Fruit fly (Drosophila melanogaster) whole organism, embryonic: ENCODE results near the gene PPP4R2r.
A peak's percentile ranks its signal among the peaks of the same experiment; 100 is the strongest.

Experiments
- Aef1 ChIP-seq: fragments of 200-800 bp; sonication (Bioruptor generic); IDR thresholded peaks from 3 replicates; pipeline ENCODE4 v1.3.6; 2022; ENCODE audit warnings: missing biosample characterization, missing genetic modification characterization
- Antp ChIP-seq: fragments of 200-800 bp; sonication (Bioruptor generic); optimal IDR thresholded peaks from 3 replicates; lab custom pipeline; 2016; ENCODE audit warnings: missing biosample characterization, missing genetic modification characterization
- Atf-2 ChIP-seq: fragments of 200-800 bp; sonication (Bioruptor generic); optimal IDR thresholded peaks from 2 replicates; lab custom pipeline; 2016; ENCODE audit warnings: missing biosample characterization, missing genetic modification characterization
- Atf6 ChIP-seq: fragments of 200-800 bp; sonication (Bioruptor generic); IDR thresholded peaks from 2 replicates; pipeline ENCODE4 v1.3.6; 2022; ENCODE audit warnings: missing biosample characterization, missing genetic modification characterization
- CG10267 ChIP-seq: fragments of 200-800 bp; sonication (Bioruptor generic); optimal IDR thresholded peaks from 2 replicates; lab custom pipeline; 2018; ENCODE audit warnings: missing biosample characterization, mild to moderate bottlenecking, missing genetic modification characterization, moderate library complexity
- CG10543 ChIP-seq: fragments of 200-800 bp; sonication (Bioruptor generic); optimal IDR thresholded peaks from 3 replicates; lab custom pipeline; 2017; ENCODE audit warnings: missing biosample characterization, mild to moderate bottlenecking, missing genetic modification characterization, moderate library complexity
- CG13894 ChIP-seq: fragments of 200-800 bp; sonication (Bioruptor generic); optimal IDR thresholded peaks from 3 replicates; lab custom pipeline; 2018; ENCODE audit warnings: missing biosample characterization, mild to moderate bottlenecking, missing genetic modification characterization, moderate library complexity
- CG15011 ChIP-seq: fragments of 200-800 bp; sonication (Bioruptor generic); optimal IDR thresholded peaks from 3 replicates; lab custom pipeline; 2018; ENCODE audit warnings: missing biosample characterization, mild to moderate bottlenecking, missing genetic modification characterization
- CG15514 ChIP-seq: fragments of 200-800 bp; sonication (Bioruptor generic); optimal IDR thresholded peaks from 3 replicates; lab custom pipeline; 2017; ENCODE audit warnings: missing biosample characterization, missing genetic modification characterization, mild to moderate bottlenecking, moderate library complexity, missing genetic modification reagents
- CG17385 ChIP-seq: fragments of 200-800 bp; sonication (Bioruptor generic); optimal IDR thresholded peaks from 3 replicates; lab custom pipeline; 2018; ENCODE audit warnings: missing biosample characterization, mild to moderate bottlenecking, missing genetic modification characterization
- CG2678 ChIP-seq: fragments of 200-800 bp; sonication (Bioruptor generic); optimal IDR thresholded peaks from 3 replicates; lab custom pipeline; 2019; ENCODE audit warnings: missing biosample characterization, mild to moderate bottlenecking, missing genetic modification characterization, moderate library complexity
- CG31441 ChIP-seq: fragments of 200-800 bp; sonication (Bioruptor generic); IDR thresholded peaks from 2 replicates; pipeline ENCODE4 v1.3.6; 2022; ENCODE audit warnings: missing biosample characterization, missing genetic modification characterization
- CG3163 ChIP-seq: fragments of 200-800 bp; sonication (Bioruptor generic); optimal IDR thresholded peaks from 3 replicates; lab custom pipeline; 2016; ENCODE audit warnings: missing biosample characterization, missing genetic modification characterization
- CG3995 ChIP-seq: fragments of 200-800 bp; sonication (Bioruptor generic); optimal IDR thresholded peaks from 3 replicates; lab custom pipeline; 2016; ENCODE audit warnings: missing biosample characterization, missing genetic modification characterization
- CG8089 ChIP-seq: fragments of 200-800 bp; sonication (Bioruptor generic); optimal IDR thresholded peaks from 3 replicates; lab custom pipeline; 2016; ENCODE audit warnings: missing biosample characterization, missing genetic modification characterization
- CG9609 ChIP-seq: fragments of 200-800 bp; sonication (Bioruptor generic); optimal IDR thresholded peaks from 3 replicates; lab custom pipeline; 2016; ENCODE audit warnings: missing biosample characterization, missing genetic modification characterization
- Dek ChIP-seq: fragments of 200-800 bp; sonication (Bioruptor generic); optimal IDR thresholded peaks from 3 replicates; lab custom pipeline; 2019; ENCODE audit warnings: missing biosample characterization, mild to moderate bottlenecking, missing genetic modification characterization, moderate library complexity
- E2f1 ChIP-seq: fragments of 200-800 bp; sonication (Bioruptor generic); IDR thresholded peaks from 2 replicates; pipeline ENCODE4 v1.3.6; 2022; ENCODE audit warnings: missing biosample characterization, missing genetic modification characterization
- E2f2 ChIP-seq: fragments of 200-800 bp; sonication (Bioruptor generic); IDR thresholded peaks from 2 replicates; pipeline ENCODE4 v1.3.6; 2022; ENCODE audit warnings: missing biosample characterization, missing genetic modification characterization
- Fer1 ChIP-seq: fragments of 200-800 bp; sonication (Bioruptor generic); optimal IDR thresholded peaks from 2 replicates; lab custom pipeline; 2017; ENCODE audit warnings: missing biosample characterization, mild to moderate bottlenecking, missing genetic modification characterization
- Fer3 ChIP-seq: fragments of 200-800 bp; sonication (Bioruptor generic); optimal IDR thresholded peaks from 2 replicates; lab custom pipeline; 2018; ENCODE audit warnings: missing biosample characterization, mild to moderate bottlenecking, missing genetic modification characterization, moderate library complexity
- GATAe ChIP-seq: fragments of 200-800 bp; sonication (Bioruptor generic); conservative IDR thresholded peaks from 2 replicates; pipeline ENCODE4 v1.3.6; 2022; ENCODE audit warnings: missing biosample characterization, missing genetic modification characterization
- Meics ChIP-seq: fragments of 200-800 bp; sonication (Bioruptor generic); optimal IDR thresholded peaks from 2 replicates; lab custom pipeline; 2017; ENCODE audit warnings: missing biosample characterization, mild to moderate bottlenecking, missing genetic modification characterization
- NFAT ChIP-seq: fragments of 200-800 bp; sonication (Bioruptor generic); IDR thresholded peaks from 2 replicates; pipeline ENCODE4 v1.3.6; 2022; ENCODE audit warnings: missing biosample characterization, missing genetic modification characterization
- PHDP ChIP-seq: fragments of 200-800 bp; sonication (Bioruptor generic); optimal IDR thresholded peaks from 3 replicates; lab custom pipeline; 2018; ENCODE audit warnings: missing biosample characterization, mild to moderate bottlenecking, missing genetic modification characterization, moderate library complexity
- Sox102F ChIP-seq: fragments of 200-800 bp; sonication (Bioruptor generic); optimal IDR thresholded peaks from 2 replicates; lab custom pipeline; 2018; ENCODE audit warnings: missing biosample characterization, mild to moderate bottlenecking, missing genetic modification characterization, moderate library complexity
- YL-1 ChIP-seq: fragments of 200-800 bp; sonication (Bioruptor generic); optimal IDR thresholded peaks from 3 replicates; lab custom pipeline; 2017; ENCODE audit warnings: missing biosample characterization, mild to moderate bottlenecking, missing genetic modification characterization
- bab2 ChIP-seq: fragments of 200-800 bp; sonication (Bioruptor generic); optimal IDR thresholded peaks from 2 replicates; lab custom pipeline; 2016; ENCODE audit warnings: missing biosample characterization, missing genetic modification characterization
- chif ChIP-seq, 2 experiments: fragments of 200-800 bp; sonication (Bioruptor generic); optimal IDR thresholded peaks; 3 replicates each; lab custom pipeline; 2016; ENCODE audit warnings: missing biosample characterization in 2 of 2, missing genetic modification characterization in 2 of 2
- croc ChIP-seq: fragments of 200-800 bp; sonication (Bioruptor generic); conservative IDR thresholded peaks from 3 replicates; pipeline ENCODE4 v1.3.6; 2022; ENCODE audit warnings: missing biosample characterization, missing genetic modification characterization
- danr ChIP-seq: fragments of 200-800 bp; sonication (Bioruptor generic); IDR thresholded peaks from 2 replicates; pipeline ENCODE4 v1.3.6; 2022; ENCODE audit warnings: missing biosample characterization, missing genetic modification characterization
- fd3F ChIP-seq: fragments of 200-800 bp; sonication (Bioruptor generic); optimal IDR thresholded peaks from 2 replicates; lab custom pipeline; 2018; ENCODE audit warnings: missing biosample characterization, mild to moderate bottlenecking, missing genetic modification characterization, moderate library complexity
- grn ChIP-seq: fragments of 200-800 bp; sonication (Bioruptor generic); optimal IDR thresholded peaks from 3 replicates; lab custom pipeline; 2017; ENCODE audit warnings: missing biosample characterization, missing genetic modification characterization
- jigr1 ChIP-seq: fragments of 200-800 bp; sonication (Bioruptor generic); IDR thresholded peaks from 3 replicates; pipeline ENCODE4 v1.3.6; 2022; ENCODE audit warnings: missing biosample characterization, missing genetic modification characterization
- lab ChIP-seq: fragments of 200-800 bp; sonication (Bioruptor generic); optimal IDR thresholded peaks from 3 replicates; lab custom pipeline; 2017; ENCODE audit warnings: missing biosample characterization, missing genetic modification characterization, mild to moderate bottlenecking, moderate library complexity, missing genetic modification reagents
- lmd ChIP-seq: fragments of 200-800 bp; sonication (Bioruptor generic); IDR thresholded peaks from 2 replicates; pipeline ENCODE4 v1.3.6; 2022; ENCODE audit warnings: missing biosample characterization, missing genetic modification characterization
- nmo ChIP-seq: fragments of 200-800 bp; sonication (Bioruptor generic); optimal IDR thresholded peaks from 2 replicates; lab custom pipeline; 2018; ENCODE audit warnings: missing biosample characterization, mild to moderate bottlenecking, missing genetic modification characterization, moderate library complexity
- onecut ChIP-seq: fragments of 200-800 bp; sonication (Bioruptor generic); IDR thresholded peaks from 2 replicates; pipeline ENCODE4 v1.3.6; 2022; ENCODE audit warnings: missing biosample characterization, missing genetic modification characterization
- prd ChIP-seq, 3 experiments: fragments of >200 bp in 2 of 3; fragments of 200-800 bp in 1 of 3; sonication (Bioruptor generic) in 1 of 3; optimal IDR thresholded peaks in 2 of 3; IDR thresholded peaks in 1 of 3; 2 replicates in 2 of 3; 3 replicates in 1 of 3; pipeline versions ENCODE4 v1.3.6 to Lab custom; 2017 to 2022; ENCODE audit warnings: missing biosample characterization in 1 of 3, missing genetic modification characterization in 1 of 3
- ro ChIP-seq: fragments of 200-800 bp; sonication (Bioruptor generic); IDR thresholded peaks from 2 replicates; pipeline ENCODE4 v1.3.6; 2022; ENCODE audit warnings: missing biosample characterization, missing genetic modification characterization

PPP4R2r gene

DNA sequence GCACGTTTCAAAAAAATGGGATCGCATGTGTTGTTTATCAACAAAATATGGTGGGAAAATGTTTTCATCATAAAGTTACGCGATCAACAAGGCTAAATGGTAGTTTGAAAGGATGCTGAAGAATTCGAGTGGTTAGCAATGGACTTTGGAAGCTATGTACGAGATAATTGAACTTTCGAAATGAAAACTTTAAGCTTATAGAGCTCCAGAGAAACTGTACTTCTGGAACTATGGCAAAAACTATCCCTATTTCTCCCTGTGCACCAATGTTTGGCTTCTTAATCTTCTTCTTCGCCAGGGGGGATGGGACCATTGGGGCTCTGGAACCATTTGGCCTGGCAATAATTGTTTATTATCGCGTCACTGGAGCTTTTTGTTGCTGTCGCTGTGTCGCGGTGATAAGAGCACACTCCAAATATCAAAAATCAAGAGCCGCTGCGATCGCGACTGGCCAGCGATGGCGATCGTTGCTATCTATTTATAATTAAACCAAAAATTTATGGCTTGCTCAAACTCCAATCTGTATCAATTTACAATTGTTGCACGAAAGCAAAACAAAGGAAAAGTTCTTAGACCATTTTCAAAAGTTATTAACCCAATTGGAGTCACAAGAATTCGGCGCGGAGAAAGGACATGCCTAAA lies 9.4 kb downstream of the PPP4R2r start (continued):
- peak; percentile 11 for TF ChIP-seq CG9609
- TF ChIP-seq CG31441 (GFP tag; lab: Robert Waterston, UW) = 0 out of 2 replicates have a peak, but pooled peaks have one; percentile 16
- TF ChIP-seq nmo (GFP tag; lab: Kevin White, UChicago) = peak; percentile 11
- peak; percentile 40; the same call in 1 of the 3 replicates for TF ChIP-seq Aef1 (GFP tag; lab: Robert Waterston, UW)
- peak; percentile 71 for TF ChIP-seq Fer1 (GFP tag; lab: Kevin White, UChicago)
- TF ChIP-seq CG8089 (GFP tag; lab: Kevin White, UChicago) = no peak
- peak; percentile 36 for TF ChIP-seq fd3F (GFP tag; lab: Kevin White, UChicago)
- TF ChIP-seq grn = peak; percentile 72
- TF ChIP-seq bab2 (GFP tag; lab: Kevin White, UChicago) = no peak
- peak; percentile 57 for TF ChIP-seq CG17385
- TF ChIP-seq Atf6 = 0 out of 2 replicates have a peak, but pooled peaks have one; percentile 63
- peak; percentile 78 for TF ChIP-seq CG2678 (tag; lab: Kevin White, UChicago)
- TF ChIP-seq chif (GFP tag; optimal IDR thresholded peaks at IDR 0.05; lab: Kevin White, UChicago) = peak in 1 of 2 experiments; percentile 7
- TF ChIP-seq Fer3 (tag; lab: Kevin White, UChicago) = peak; percentile 55
- TF ChIP-seq Antp (GFP tag; lab: Kevin White, UChicago) = peak; percentile 31
- TF ChIP-seq Meics (GFP tag; lab: Kevin White, UChicago) = peak; percentile 73
- TF ChIP-seq YL-1 (GFP tag; lab: Kevin White, UChicago) = no peak
- 0 out of 2 replicates have a peak, but pooled peaks have one; percentile 8 for TF ChIP-seq E2f1
- no peak for TF ChIP-seq prd (optimal IDR thresholded peaks at IDR 0.05; lab: Kevin White, UChicago)
- TF ChIP-seq prd (GFP tag; IDR thresholded peaks at IDR 0.05; lab: Robert Waterston, UW) = no peak
- TF ChIP-seq GATAe = no peak
- no peak for TF ChIP-seq jigr1 (GFP tag; lab: Robert Waterston, UW)
- TF ChIP-seq danr = no peak
- TF ChIP-seq CG3163 = no peak
- TF ChIP-seq onecut = no peak
- TF ChIP-seq lab = peak; percentile 79
- peak; percentile 47 for TF ChIP-seq PHDP
- peak; percentile 28 for TF ChIP-seq Dek (tag; lab: Kevin White, UChicago)
- TF ChIP-seq ro = no peak
- TF ChIP-seq CG15011 (GFP tag; lab: Kevin White, UChicago) = peak; percentile 12
- TF ChIP-seq CG3995 = peak; percentile 15
- peak; percentile 9 for TF ChIP-seq CG13894 (tag; lab: Kevin White, UChicago)
- TF ChIP-seq CG10267 (tag; lab: Kevin White, UChicago) = no peak
- TF ChIP-seq Atf-2 (GFP tag; lab: Kevin White, UChicago) = peak; percentile 0
- TF ChIP-seq CG10543 (GFP tag; lab: Kevin White, UChicago) = peak; percentile 54
- TF ChIP-seq E2f2 (GFP tag; lab: Robert Waterston, UW) = no peak; the same call in 1 of the 2 replicates
- no peak for TF ChIP-seq NFAT (GFP tag; lab: Robert Waterston, UW)
- TF ChIP-seq CG15514 (GFP tag; lab: Kevin White, UChicago) = peak; percentile 62
- peak; percentile 8 for TF ChIP-seq Sox102F (GFP tag; lab: Kevin White, UChicago)
- no peak for TF ChIP-seq croc (GFP tag; lab: Robert Waterston, UW)
- TF ChIP-seq lmd (GFP tag; lab: Robert Waterston, UW) = peak; percentile 50; the same call in 1 of the 2 replicates
